Worm (Caenorhabditis elegans) whole organism, L4 larva: Measurements from ENCODE around the gene oac-14.

Experiments
- F49E8.2 ChIP-seq: sonication (generic microtip); optimal IDR thresholded peaks from 2 replicates; lab custom pipeline; 2016; ENCODE audit warnings: missing compliant biosample characterization, mild to moderate bottlenecking, missing genetic modification characterization, borderline replicate concordance
- Y75B8A.6 ChIP-seq: fragments of 200-800 bp; sonication (Bioruptor generic); IDR thresholded peaks from 2 replicates; pipeline ENCODE4 v1.3.6; 2022; ENCODE audit warnings: missing genetic modification reagents, missing genetic modification characterization, missing compliant biosample characterization
- ZK337.2 ChIP-seq: fragments of 200-800 bp; sonication (Bioruptor generic); IDR thresholded peaks from 2 replicates; pipeline ENCODE4 v1.3.6; 2022; ENCODE audit warnings: missing genetic modification reagents, missing genetic modification characterization, missing compliant biosample characterization
- aha-1 ChIP-seq: fragments of 150-350 bp; peaks from one replicate; lab custom pipeline; 2014; ENCODE audit warnings: missing biosample characterization, missing genetic modification characterization
- ama-1 ChIP-seq: fragments of 150-350 bp; optimal IDR thresholded peaks from 2 replicates; lab custom pipeline; 2014; ENCODE audit warnings: inconsistent platforms, mixed read lengths
- ceh-32 ChIP-seq: sonication (generic microtip); optimal IDR thresholded peaks from 2 replicates; lab custom pipeline; 2016; ENCODE audit warnings: mild to moderate bottlenecking, missing genetic modification characterization, missing compliant biosample characterization; ENCODE audit not compliant: poor library complexity
- ceh-82 ChIP-seq: sonication (generic microtip); optimal IDR thresholded peaks from 2 replicates; lab custom pipeline; 2017; ENCODE audit warnings: missing biosample characterization, missing genetic modification characterization
- ces-1 ChIP-seq: fragments of 150-350 bp; sonication (generic microtip); optimal IDR thresholded peaks from 4 replicates; lab custom pipeline; 2014; ENCODE audit warnings: missing biosample characterization, missing genetic modification reagents, missing genetic modification characterization
- ctbp-1 ChIP-seq: fragments of 200-800 bp; sonication (Bioruptor generic); IDR thresholded peaks from 2 replicates; pipeline ENCODE4 v1.3.6; 2022; ENCODE audit warnings: missing genetic modification reagents, missing genetic modification characterization, missing compliant biosample characterization
- daf-16 ChIP-seq, 3 experiments: sonication (generic microtip); optimal IDR thresholded peaks; 2 replicates each; lab custom pipeline; 2016 to 2017; ENCODE audit warnings: missing genetic modification characterization in 3 of 3, missing genetic modification reagents in 3 of 3, mild to moderate bottlenecking in 2 of 3, missing compliant biosample characterization in 2 of 3, missing biosample characterization in 1 of 3, moderate library complexity in 1 of 3
- dmd-6 ChIP-seq: fragments of 200-800 bp; sonication (Bioruptor generic); IDR thresholded peaks from 2 replicates; pipeline ENCODE4 v1.3.6; 2022; ENCODE audit warnings: missing genetic modification reagents, missing genetic modification characterization, missing compliant biosample characterization
- dpl-1 ChIP-seq: fragments of 150-350 bp; optimal IDR thresholded peaks from 2 replicates; lab custom pipeline; 2014; ENCODE audit warnings: missing biosample characterization, missing genetic modification reagents, missing genetic modification characterization
- egl-43 ChIP-seq: fragments of 200-800 bp; sonication (Bioruptor generic); IDR thresholded peaks from 2 replicates; pipeline ENCODE4 v1.3.6; 2022; ENCODE audit warnings: missing genetic modification reagents, missing genetic modification characterization, missing compliant biosample characterization
- fkh-10 ChIP-seq: fragments of 150-350 bp; optimal IDR thresholded peaks from 2 replicates; lab custom pipeline; 2014; ENCODE audit warnings: missing biosample characterization, missing genetic modification reagents, missing genetic modification characterization
- hlh-11 ChIP-seq: fragments of 200-800 bp; sonication (Bioruptor generic); optimal IDR thresholded peaks from 2 replicates; lab custom pipeline; 2018; ENCODE audit warnings: mild to moderate bottlenecking, missing genetic modification characterization, missing compliant biosample characterization
- hlh-30 ChIP-seq: sonication (generic microtip); optimal IDR thresholded peaks from 2 replicates; lab custom pipeline; 2017; ENCODE audit warnings: antibody characterized with exemption, mild to moderate bottlenecking, missing genetic modification characterization, missing compliant biosample characterization; ENCODE audit not compliant: insufficient read depth
- hmg-1.1 ChIP-seq: fragments of 200-800 bp; sonication (Bioruptor generic); IDR thresholded peaks from 2 replicates; pipeline ENCODE4 v1.3.6; 2022; ENCODE audit warnings: missing genetic modification reagents, missing genetic modification characterization, missing compliant biosample characterization
- lin-1 ChIP-seq: fragments of 200-800 bp; sonication (Bioruptor generic); IDR thresholded peaks from 2 replicates; pipeline ENCODE4 v1.3.6; 2022; ENCODE audit warnings: missing genetic modification reagents, missing genetic modification characterization, missing compliant biosample characterization
- lin-13 ChIP-seq: fragments of 150-350 bp; optimal IDR thresholded peaks from 2 replicates; lab custom pipeline; 2014; ENCODE audit warnings: missing biosample characterization, missing genetic modification reagents, missing genetic modification characterization
- lsy-2 ChIP-seq, 2 experiments: fragments of 150-350 bp in 1 of 2; sonication (generic microtip) in 1 of 2; optimal IDR thresholded peaks; 2 replicates each; lab custom pipeline; 2014 to 2017; ENCODE audit warnings: missing biosample characterization in 2 of 2, missing genetic modification characterization in 2 of 2
- madf-5 ChIP-seq, 2 experiments: fragments of 200-800 bp; sonication (Bioruptor generic); IDR thresholded peaks; 2 replicates each; pipeline ENCODE4 v1.3.6; 2022; ENCODE audit warnings: missing compliant biosample characterization in 2 of 2, missing genetic modification characterization in 2 of 2
- mes-2 ChIP-seq: sonication (generic microtip); optimal IDR thresholded peaks from 2 replicates; lab custom pipeline; 2016; ENCODE audit warnings: missing genotype, mild to moderate bottlenecking, missing genetic modification characterization, missing compliant biosample characterization; ENCODE audit not compliant: poor library complexity, severe bottlenecking
- mxl-2 ChIP-seq: fragments of 200-800 bp; sonication (Bioruptor generic); conservative IDR thresholded peaks from 2 replicates; pipeline ENCODE4 v1.3.6; 2022; ENCODE audit warnings: missing genetic modification reagents, missing genetic modification characterization, missing compliant biosample characterization
- mxl-3 ChIP-seq: fragments of 200-800 bp; sonication (Bioruptor generic); optimal IDR thresholded peaks from 2 replicates; lab custom pipeline; 2018; ENCODE audit warnings: mild to moderate bottlenecking, missing genetic modification characterization, missing compliant biosample characterization
- nhr-11 ChIP-seq: fragments of 150-350 bp; optimal IDR thresholded peaks from 2 replicates; lab custom pipeline; 2014; ENCODE audit warnings: missing biosample characterization, missing genetic modification characterization
- nhr-28 ChIP-seq: fragments of 150-350 bp; optimal IDR thresholded peaks from 2 replicates; lab custom pipeline; 2014; ENCODE audit warnings: missing biosample characterization, missing genetic modification characterization
- nhr-48 ChIP-seq: sonication (generic microtip); optimal IDR thresholded peaks from 2 replicates; lab custom pipeline; 2016; ENCODE audit warnings: mild to moderate bottlenecking, missing genetic modification characterization, missing compliant biosample characterization
- nhr-6 ChIP-seq: fragments of 150-350 bp; optimal IDR thresholded peaks from 2 replicates; lab custom pipeline; 2014; ENCODE audit warnings: missing biosample characterization, missing genetic modification characterization
- php-3 ChIP-seq: fragments of 200-800 bp; sonication (Bioruptor generic); IDR thresholded peaks from 2 replicates; pipeline ENCODE4 v1.3.6; 2022; ENCODE audit warnings: missing genetic modification reagents, missing genetic modification characterization, missing compliant biosample characterization
- pqm-1 ChIP-seq: sonication (generic microtip); optimal IDR thresholded peaks from 2 replicates; lab custom pipeline; 2017; ENCODE audit warnings: missing biosample characterization, missing genetic modification characterization
- rbr-2 ChIP-seq: sonication (generic microtip); optimal IDR thresholded peaks from 2 replicates; lab custom pipeline; 2016; ENCODE audit warnings: missing genotype, missing genetic modification characterization, missing compliant biosample characterization
- sdz-12 ChIP-seq: fragments of 200-800 bp; sonication (Bioruptor generic); optimal IDR thresholded peaks from 2 replicates; lab custom pipeline; 2018; ENCODE audit warnings: mild to moderate bottlenecking, missing genetic modification characterization, missing compliant biosample characterization
- set-16 ChIP-seq: fragments of 200-800 bp; sonication (Bioruptor generic); IDR thresholded peaks from 2 replicates; pipeline ENCODE4 v1.3.6; 2022; ENCODE audit warnings: missing genetic modification reagents, missing genetic modification characterization, missing compliant biosample characterization
- tag-97 ChIP-seq: fragments of 200-800 bp; sonication (Bioruptor generic); IDR thresholded peaks from 2 replicates; pipeline ENCODE4 v1.3.6; 2022; ENCODE audit warnings: missing genetic modification characterization, missing compliant biosample characterization
- unc-39 ChIP-seq: sonication (generic microtip); optimal IDR thresholded peaks from 2 replicates; lab custom pipeline; 2017; ENCODE audit warnings: missing biosample characterization, missing genetic modification characterization
- unc-62 ChIP-seq, 3 experiments: fragments of 150-350 bp in 1 of 3; sonication (generic microtip); optimal IDR thresholded peaks in 2 of 3; peaks in 1 of 3; 1 replicate in 1 of 3; 2 replicates in 2 of 3; lab custom pipeline; 2014 to 2017; ENCODE audit warnings: missing biosample characterization in 3 of 3, missing genetic modification characterization in 3 of 3, missing genetic modification reagents in 3 of 3, missing genotype in 1 of 3
- zag-1 ChIP-seq: fragments of 150-350 bp; optimal IDR thresholded peaks from 2 replicates; lab custom pipeline; 2014; ENCODE audit warnings: missing biosample characterization, missing genetic modification characterization
- ztf-11 ChIP-seq: fragments of 150-350 bp; optimal IDR thresholded peaks from 2 replicates; lab custom pipeline; 2014; ENCODE audit warnings: missing biosample characterization, missing genetic modification characterization

The oac-14 gene

DNA sequence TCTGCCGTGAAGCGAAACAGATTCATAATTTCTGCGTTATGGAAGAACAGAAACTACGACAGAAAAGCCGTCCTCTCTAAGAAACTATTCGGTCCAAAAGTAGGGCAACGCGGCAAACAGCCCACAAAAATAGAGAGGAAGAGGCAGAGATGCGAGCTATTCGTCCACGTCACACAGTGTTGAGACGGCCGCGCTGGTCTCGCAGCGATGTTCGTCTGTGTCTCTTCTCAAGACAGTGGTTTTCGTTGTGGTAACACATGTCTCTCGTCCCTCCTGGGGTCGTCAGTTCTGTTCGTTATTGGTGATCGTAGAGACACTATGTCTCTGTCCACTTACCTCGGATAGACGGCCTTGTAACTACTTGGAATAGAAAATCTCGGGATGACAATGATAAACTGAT is 16.9 kb upstream of the oac-14 start, which contains the start of gene erd-2.1 (continued):
- TF ChIP-seq ctbp-1 (GFP tag; lab: Robert Waterston, UW) (peak; percentile 58; the same call in 1 of the 2 replicates), lin-13 (GFP tag; lab: Kevin White, UChicago) (peak; percentile 55), hlh-11 (tag; lab: Kevin White, UChicago) (peak; percentile 89), ceh-32 (no peak), mxl-3 (GFP tag; lab: Kevin White, UChicago) (peak; percentile 99), set-16 (peak; percentile 24; the same call in 1 of the 2 replicates), daf-16 (GFP tag; optimal IDR thresholded peaks at IDR 0.05; lab: Kevin White, UChicago) (no peak), daf-16 (tag; optimal IDR thresholded peaks at IDR 0.05; lab: Kevin White, UChicago) (peak; percentile 52), hlh-30 (tag; lab: Kevin White, UChicago) (peak; percentile 85), nhr-11 (peak; percentile 32), rbr-2 (peak; percentile 55), php-3 (GFP tag; lab: Robert Waterston, UW) (peak; percentile 46; the same call in 1 of the 2 replicates), Y75B8A.6 (GFP tag; lab: Robert Waterston, UW) (no peak), ama-1 (lab: Kevin White, UChicago) (no peak), madf-5 (GFP tag; IDR thresholded peaks at IDR 0.05; lab: Robert Waterston, UW) (no peak), unc-62 (GFP tag; optimal IDR thresholded peaks at IDR 0.05 in 1 of 2; lab: Kevin White, UChicago) (peak in 1 of 2 experiments; percentile 81), unc-62 (tag; optimal IDR thresholded peaks at IDR 0.05; lab: Kevin White, UChicago) (no peak), nhr-6 (tag; lab: Kevin White, UChicago) (no peak), nhr-48 (tag; lab: Kevin White, UChicago) (peak; percentile 30), egl-43 (GFP tag; lab: Robert Waterston, UW) (no peak), dmd-6 (GFP tag; lab: Robert Waterston, UW) (peak; percentile 63; the same call in 1 of the 2 replicates), tag-97 (no peak), nhr-28 (peak; percentile 86), lsy-2 (tag; optimal IDR thresholded peaks at IDR 0.05; lab: Kevin White, UChicago) (peak; percentile 47 to 76), dpl-1 (GFP tag; lab: Kevin White, UChicago) (peak; percentile 62)

DNA sequence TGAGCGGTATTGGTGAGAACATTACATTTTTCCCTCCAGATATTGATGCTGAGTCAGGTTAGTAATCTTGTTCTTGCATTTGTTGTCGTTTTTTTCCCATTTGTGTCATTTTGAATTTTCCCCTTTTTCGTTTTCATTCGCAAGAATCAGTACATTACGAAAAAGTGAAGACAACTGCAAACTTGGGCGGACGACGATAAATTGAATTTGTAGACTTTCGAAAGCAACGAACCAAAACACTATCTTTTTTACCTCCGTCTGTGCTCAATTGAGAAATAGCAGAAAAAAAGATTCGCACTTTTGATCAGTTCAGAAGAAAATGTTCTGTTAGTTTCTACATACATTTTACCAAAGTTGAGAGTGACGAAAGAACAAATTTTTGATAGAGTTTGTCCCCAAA is 13.3 kb upstream of the oac-14 start:
- no peak for TF ChIP-seq mes-2 (tag; lab: Kevin White, UChicago)
- peak; percentile 57 for TF ChIP-seq ces-1 (GFP tag; lab: Kevin White, UChicago)
- peak; percentile 46 for TF ChIP-seq fkh-10 (GFP tag; lab: Kevin White, UChicago)

DNA sequence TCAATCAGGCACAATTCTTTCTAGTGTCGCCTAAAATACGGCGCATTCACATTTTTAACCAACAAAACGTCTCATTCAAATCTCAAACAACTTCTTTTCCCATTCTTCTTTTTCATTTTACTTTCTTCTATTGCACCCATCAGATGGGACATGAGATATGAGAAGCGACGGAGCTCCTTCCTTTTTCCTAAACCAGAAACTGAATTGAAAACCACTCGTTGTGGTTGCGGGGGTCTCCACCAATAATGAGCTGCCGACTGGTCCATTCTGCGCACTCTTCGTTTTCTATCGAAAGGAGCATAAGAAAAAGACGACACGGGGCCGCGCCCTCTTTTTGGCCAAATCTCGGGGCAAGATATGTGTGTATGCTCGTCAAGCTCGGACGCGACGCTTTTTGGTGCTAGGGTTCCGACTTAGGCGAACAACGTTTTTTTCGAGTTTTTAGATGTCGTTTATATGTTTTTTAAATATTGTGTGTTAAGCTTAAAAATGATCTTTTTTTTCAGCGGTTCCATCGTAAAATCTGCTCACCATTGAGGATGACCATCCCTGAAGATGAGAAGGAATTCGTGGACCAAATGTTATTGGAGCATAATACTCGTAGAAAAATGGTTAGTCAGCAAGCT is 12.6 kb upstream of the oac-14 start, which contains the start of gene F09B9.5:
Gene F09B9.5 (plus strand): TSS at position 501 of the 626 bp plus-strand sequence.
- TF ChIP-seq unc-39 (tag; lab: Kevin White, UChicago), result no peak
- no peak for TF ChIP-seq ztf-11 (tag; lab: Kevin White, UChicago)
- TF ChIP-seq lin-1 (GFP tag; lab: Robert Waterston, UW), result no peak
- peak; percentile 5 for TF ChIP-seq fkh-10 (GFP tag; lab: Kevin White, UChicago)
- no peak for TF ChIP-seq dpl-1 (GFP tag; lab: Kevin White, UChicago)
- TF ChIP-seq aha-1, result peak; percentile 98
- TF ChIP-seq egl-43 (GFP tag; lab: Robert Waterston, UW), result no peak
- TF ChIP-seq mxl-2, result no peak
- TF ChIP-seq madf-5 (GFP tag; IDR thresholded peaks at IDR 0.05; lab: Robert Waterston, UW), result no peak
- TF ChIP-seq ceh-32, result no peak
- TF ChIP-seq hmg-1.1 (GFP tag; lab: Robert Waterston, UW), result peak; percentile 22; the same call in 1 of the 2 replicates
- no peak for TF ChIP-seq ceh-82 (tag; lab: Kevin White, UChicago)
- TF ChIP-seq sdz-12 (GFP tag; lab: Kevin White, UChicago), result no peak
- peak in 1 of 2 experiments; percentile 96 for TF ChIP-seq unc-62 (GFP tag; optimal IDR thresholded peaks at IDR 0.05 in 1 of 2; lab: Kevin White, UChicago)
- TF ChIP-seq unc-62 (tag; optimal IDR thresholded peaks at IDR 0.05; lab: Kevin White, UChicago), result no peak
- no peak for TF ChIP-seq zag-1 (tag; lab: Kevin White, UChicago)
- TF ChIP-seq F49E8.2, result no peak
- no peak for TF ChIP-seq pqm-1 (tag; lab: Kevin White, UChicago)
- TF ChIP-seq ZK337.2 (GFP tag; lab: Robert Waterston, UW), result no peak
- no peak for TF ChIP-seq lsy-2 (tag; optimal IDR thresholded peaks at IDR 0.05; lab: Kevin White, UChicago)
